Worm (Caenorhabditis elegans) whole organism, L1 larva: ENCODE results near the gene arf-1.

ENCODE experiments used
- C04F5.9 ChIP-seq: sonication (generic microtip); optimal IDR thresholded peaks from 2 replicates; lab custom pipeline; 2016; ENCODE audit warnings: missing genetic modification characterization, missing compliant biosample characterization
- C16A3.4 ChIP-seq: fragments of 150-350 bp; optimal IDR thresholded peaks from 2 replicates; lab custom pipeline; 2014; ENCODE audit warnings: missing biosample characterization, missing genetic modification characterization
- C34B4.2 ChIP-seq: sonication (generic microtip); optimal IDR thresholded peaks from 2 replicates; lab custom pipeline; 2017; ENCODE audit warnings: mild to moderate bottlenecking, missing genetic modification characterization, missing compliant biosample characterization
- Y116A8C.19 ChIP-seq: sonication (generic microtip); optimal IDR thresholded peaks from 2 replicates; lab custom pipeline; 2016; ENCODE audit warnings: missing compliant biosample characterization, missing genetic modification characterization, borderline replicate concordance
- aha-1 ChIP-seq: fragments of 150-350 bp; optimal IDR thresholded peaks from 2 replicates; lab custom pipeline; 2014; ENCODE audit warnings: missing biosample characterization, missing genetic modification characterization
- alr-1 ChIP-seq: fragments of 200-800 bp; sonication (Bioruptor generic); optimal IDR thresholded peaks from 2 replicates; lab custom pipeline; 2018; ENCODE audit warnings: borderline replicate concordance, mild to moderate bottlenecking, missing genetic modification characterization, missing compliant biosample characterization
- blmp-1 ChIP-seq: fragments of 150-350 bp; optimal IDR thresholded peaks from 2 replicates; lab custom pipeline; 2014; ENCODE audit warnings: missing biosample characterization, missing genetic modification characterization
- ceh-63 ChIP-seq: fragments of 200-800 bp; sonication (Bioruptor generic); optimal IDR thresholded peaks from 2 replicates; lab custom pipeline; 2018; ENCODE audit warnings: mild to moderate bottlenecking, missing genetic modification characterization, missing compliant biosample characterization
- ceh-8 ChIP-seq: fragments of 200-800 bp; sonication (Bioruptor generic); optimal IDR thresholded peaks from 2 replicates; lab custom pipeline; 2018; ENCODE audit warnings: mild to moderate bottlenecking, missing genetic modification characterization, moderate library complexity, missing compliant biosample characterization
- ceh-88 ChIP-seq: fragments of 200-800 bp; sonication (Bioruptor generic); IDR thresholded peaks from 2 replicates; pipeline ENCODE4 v1.3.6; 2022; ENCODE audit warnings: missing genetic modification characterization, missing compliant biosample characterization
- ceh-90 ChIP-seq: sonication (generic microtip); optimal IDR thresholded peaks from 2 replicates; lab custom pipeline; 2016; ENCODE audit warnings: missing genetic modification characterization, missing compliant biosample characterization
- ces-1 ChIP-seq: fragments of 150-350 bp; optimal IDR thresholded peaks from 2 replicates; lab custom pipeline; 2014; ENCODE audit warnings: missing biosample characterization, missing genetic modification reagents, missing genetic modification characterization
- dpl-1 ChIP-seq, 3 experiments: fragments of 150-350 bp in 2 of 3; sonication (generic microtip) in 1 of 3; optimal IDR thresholded peaks; 2 replicates each; lab custom pipeline; 2014 to 2017; ENCODE audit warnings: missing biosample characterization in 3 of 3, missing genetic modification characterization in 3 of 3, missing genetic modification reagents in 3 of 3
- dsc-1 ChIP-seq: sonication (generic microtip); optimal IDR thresholded peaks from 2 replicates; lab custom pipeline; 2016; ENCODE audit warnings: mild to moderate bottlenecking, missing genetic modification characterization, missing compliant biosample characterization
- efl-3 ChIP-seq: fragments of 200-800 bp; sonication (Bioruptor generic); optimal IDR thresholded peaks from 2 replicates; lab custom pipeline; 2018; ENCODE audit warnings: mild to moderate bottlenecking, missing genetic modification characterization, missing compliant biosample characterization
- egl-27 ChIP-seq, 2 experiments: fragments of 150-350 bp in 1 of 2; sonication (generic microtip); optimal IDR thresholded peaks; 3 replicates each; lab custom pipeline; 2017 to 2018; ENCODE audit warnings: missing biosample characterization in 2 of 2, missing genetic modification characterization in 2 of 2, missing genetic modification reagents in 2 of 2
- elt-2 ChIP-seq: sonication (generic microtip); optimal IDR thresholded peaks from 2 replicates; lab custom pipeline; 2016; ENCODE audit warnings: missing genetic modification characterization, mild to moderate bottlenecking, inconsistent platforms, missing compliant biosample characterization, missing genetic modification reagents
- ets-5 ChIP-seq: fragments of 200-800 bp; sonication (Bioruptor generic); IDR thresholded peaks from 2 replicates; pipeline ENCODE4 v1.3.6; 2022; ENCODE audit warnings: missing genetic modification characterization, missing compliant biosample characterization
- fkh-10 ChIP-seq: sonication (generic microtip); optimal IDR thresholded peaks from 2 replicates; lab custom pipeline; 2017; ENCODE audit warnings: missing biosample characterization, missing genetic modification reagents, missing genetic modification characterization
- fkh-4 ChIP-seq: sonication (generic microtip); optimal IDR thresholded peaks from 2 replicates; lab custom pipeline; 2016; ENCODE audit warnings: missing compliant biosample characterization, missing genetic modification characterization, borderline replicate concordance
- fos-1 ChIP-seq: fragments of 150-350 bp; optimal IDR thresholded peaks from 2 replicates; lab custom pipeline; 2014; ENCODE audit warnings: missing biosample characterization, missing genetic modification characterization
- grh-1 ChIP-seq: fragments of 200-800 bp; sonication (Bioruptor generic); IDR thresholded peaks from 2 replicates; pipeline ENCODE4 v1.3.6; 2022; ENCODE audit warnings: missing genetic modification reagents, missing genetic modification characterization, missing compliant biosample characterization
- hlh-4 ChIP-seq: sonication (generic microtip); optimal IDR thresholded peaks from 2 replicates; lab custom pipeline; 2016; ENCODE audit warnings: mild to moderate bottlenecking, missing genetic modification characterization, missing compliant biosample characterization
- irx-1 ChIP-seq: sonication (generic microtip); optimal IDR thresholded peaks from 2 replicates; lab custom pipeline; 2016; ENCODE audit warnings: missing genetic modification characterization, missing compliant biosample characterization
- isw-1 ChIP-seq: fragments of 200-800 bp; sonication (Bioruptor generic); IDR thresholded peaks from 2 replicates; pipeline ENCODE4 v1.3.6; 2022; ENCODE audit warnings: missing genetic modification characterization, missing compliant biosample characterization
- lin-14 ChIP-seq: fragments of 200-800 bp; sonication (Bioruptor generic); optimal IDR thresholded peaks from 2 replicates; lab custom pipeline; 2018; ENCODE audit warnings: mild to moderate bottlenecking, missing genetic modification characterization, moderate library complexity, missing compliant biosample characterization
- lin-15B ChIP-seq: fragments of 150-350 bp; sonication (generic microtip); optimal IDR thresholded peaks from 3 replicates; lab custom pipeline; 2014; ENCODE audit warnings: missing biosample characterization, missing genetic modification characterization
- lin-35 ChIP-seq, 2 experiments: fragments of 150-350 bp; optimal IDR thresholded peaks; 2 replicates each; lab custom pipeline; 2014; ENCODE audit warnings: missing biosample characterization in 2 of 2, missing genetic modification characterization in 2 of 2, missing genetic modification reagents in 2 of 2
- mab-9 ChIP-seq: fragments of 200-800 bp; sonication (Bioruptor generic); IDR thresholded peaks from 2 replicates; pipeline ENCODE4 v1.3.6; 2022; ENCODE audit warnings: missing genetic modification reagents, missing genetic modification characterization, missing compliant biosample characterization
- nhr-19 ChIP-seq: fragments of 200-800 bp; sonication (Bioruptor generic); conservative IDR thresholded peaks from 2 replicates; pipeline ENCODE4 v1.3.6; 2022; ENCODE audit warnings: missing genetic modification characterization, missing compliant biosample characterization
- nhr-20 ChIP-seq: sonication (generic microtip); optimal IDR thresholded peaks from 2 replicates; lab custom pipeline; 2016; ENCODE audit warnings: mild to moderate bottlenecking, missing genetic modification characterization, missing compliant biosample characterization
- nhr-237 ChIP-seq: fragments of 150-350 bp; optimal IDR thresholded peaks from 2 replicates; lab custom pipeline; 2014; ENCODE audit warnings: missing biosample characterization, missing genetic modification characterization
- nhr-28 ChIP-seq: fragments of 150-350 bp; optimal IDR thresholded peaks from 2 replicates; lab custom pipeline; 2014; ENCODE audit warnings: missing biosample characterization, missing genetic modification characterization
- nhr-71 ChIP-seq: sonication (generic microtip); optimal IDR thresholded peaks from 2 replicates; lab custom pipeline; 2016; ENCODE audit warnings: mild to moderate bottlenecking, missing genetic modification characterization, moderate library complexity, missing compliant biosample characterization
- nhr-77 ChIP-seq: fragments of 150-350 bp; optimal IDR thresholded peaks from 2 replicates; lab custom pipeline; 2014; ENCODE audit warnings: missing biosample characterization, missing genetic modification characterization
- nhr-84 ChIP-seq: sonication (generic microtip); optimal IDR thresholded peaks from 2 replicates; lab custom pipeline; 2017; ENCODE audit warnings: missing biosample characterization, missing genetic modification characterization
- pax-3 ChIP-seq: fragments of 200-800 bp; sonication (Bioruptor generic); optimal IDR thresholded peaks from 2 replicates; lab custom pipeline; 2018; ENCODE audit warnings: mild to moderate bottlenecking, missing genetic modification characterization, moderate library complexity, missing compliant biosample characterization
- pqm-1 ChIP-seq: sonication (generic microtip); optimal IDR thresholded peaks from 3 replicates; lab custom pipeline; 2017; ENCODE audit warnings: missing biosample characterization, missing genetic modification characterization
- skn-1 ChIP-seq: fragments of 150-350 bp; optimal IDR thresholded peaks from 2 replicates; lab custom pipeline; 2014; ENCODE audit warnings: missing biosample characterization, missing genetic modification characterization
- snpc-4 ChIP-seq: fragments of 150-350 bp; optimal IDR thresholded peaks from 2 replicates; lab custom pipeline; 2014; ENCODE audit warnings: missing biosample characterization, missing genetic modification characterization
- snu-23 ChIP-seq: sonication (generic microtip); optimal IDR thresholded peaks from 2 replicates; lab custom pipeline; 2016; ENCODE audit warnings: missing genetic modification characterization, missing compliant biosample characterization
- sox-4 ChIP-seq: sonication (generic microtip); optimal IDR thresholded peaks from 2 replicates; lab custom pipeline; 2016; ENCODE audit warnings: missing genetic modification characterization, missing compliant biosample characterization
- sptf-1 ChIP-seq: fragments of 150-350 bp; optimal IDR thresholded peaks from 2 replicates; lab custom pipeline; 2014; ENCODE audit warnings: missing biosample characterization, missing genetic modification characterization
- sup-37 ChIP-seq: fragments of 200-800 bp; sonication (Bioruptor generic); optimal IDR thresholded peaks from 2 replicates; lab custom pipeline; 2018; ENCODE audit warnings: mild to moderate bottlenecking, missing genetic modification characterization, missing compliant biosample characterization
- swsn-7 ChIP-seq: sonication (generic microtip); optimal IDR thresholded peaks from 2 replicates; lab custom pipeline; 2016; ENCODE audit warnings: missing genetic modification characterization, missing compliant biosample characterization
- tbx-2 ChIP-seq: sonication (generic microtip); optimal IDR thresholded peaks from 2 replicates; lab custom pipeline; 2016; ENCODE audit warnings: missing genetic modification characterization, missing compliant biosample characterization
- tlp-1 ChIP-seq: fragments of 150-350 bp; optimal IDR thresholded peaks from 2 replicates; lab custom pipeline; 2014; ENCODE audit warnings: missing biosample characterization, missing genetic modification characterization
- unc-130 ChIP-seq: fragments of 150-350 bp; optimal IDR thresholded peaks from 2 replicates; lab custom pipeline; 2017; ENCODE audit warnings: missing biosample characterization, missing genetic modification characterization, inconsistent platforms
- vab-15 ChIP-seq: sonication (generic microtip); optimal IDR thresholded peaks from 2 replicates; lab custom pipeline; 2017; ENCODE audit warnings: missing genotype, mild to moderate bottlenecking, missing genetic modification characterization, missing compliant biosample characterization
- xbp-1 ChIP-seq: sonication (generic microtip); optimal IDR thresholded peaks from 2 replicates; lab custom pipeline; 2016; ENCODE audit warnings: missing genetic modification characterization, missing compliant biosample characterization
- zag-1 ChIP-seq: fragments of 150-350 bp; optimal IDR thresholded peaks from 2 replicates; lab custom pipeline; 2014; ENCODE audit warnings: missing biosample characterization, missing genetic modification characterization
- zip-4 ChIP-seq: fragments of 200-800 bp; sonication (Bioruptor generic); optimal IDR thresholded peaks from 2 replicates; lab custom pipeline; 2018; ENCODE audit warnings: mild to moderate bottlenecking, missing genetic modification characterization, moderate library complexity, missing compliant biosample characterization
- ztf-4 ChIP-seq: fragments of 150-350 bp; optimal IDR thresholded peaks from 2 replicates; lab custom pipeline; 2014; ENCODE audit warnings: missing biosample characterization, missing genetic modification characterization

arf-1 gene

DNA sequence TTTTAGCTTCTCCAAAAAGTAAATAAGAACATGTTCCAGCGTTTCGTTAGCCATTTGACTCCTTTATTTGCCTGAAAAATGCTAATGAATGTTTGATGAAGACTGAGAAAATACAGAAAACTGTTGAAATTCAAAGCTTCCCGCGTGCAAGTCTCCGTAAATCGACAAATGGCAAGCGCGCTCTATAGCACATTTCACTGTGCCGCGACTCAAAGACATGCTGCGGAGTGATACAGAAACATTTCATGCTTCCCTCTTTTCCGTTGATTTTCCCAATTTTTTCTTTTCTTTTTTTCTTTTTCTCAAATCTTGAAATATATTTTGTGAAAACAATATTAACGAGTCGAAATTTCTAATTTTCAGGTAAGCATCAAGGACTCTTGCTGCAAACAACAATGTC lies 35.8 kb upstream of the arf-1 start, which contains the start of the genes ska-3 and rps-12:
TSS of gene ska-3 (minus strand) at position 71 of the 400 bp plus-strand sequence.
TSS of gene rps-12 (plus strand) at position 364 of the 400 bp plus-strand sequence.
- TF ChIP-seq hlh-4, result no peak
- no peak for TF ChIP-seq ces-1 (GFP tag; lab: Kevin White, UChicago)
- peak; percentile 98 to 100 for TF ChIP-seq lin-35 (GFP tag; optimal IDR thresholded peaks at IDR 0.05; lab: Kevin White, UChicago)
- peak; percentile 98 for TF ChIP-seq ztf-4 (tag; lab: Kevin White, UChicago)
- peak; percentile 94 for TF ChIP-seq zip-4
- TF ChIP-seq isw-1, result peak; percentile 99
- TF ChIP-seq xbp-1 (tag; lab: Kevin White, UChicago), result peak; percentile 99
- peak; percentile 83 for TF ChIP-seq ceh-63 (GFP tag; lab: Kevin White, UChicago)
- peak; percentile 91 for TF ChIP-seq elt-2 (tag; lab: Kevin White, UChicago)
- peak; percentile 97 for TF ChIP-seq grh-1 (GFP tag; lab: Robert Waterston, UW)
- TF ChIP-seq egl-27 (tag; optimal IDR thresholded peaks at IDR 0.05; lab: Kevin White, UChicago), result peak; percentile 90 to 92
- TF ChIP-seq lin-15B, result peak; percentile 100
- TF ChIP-seq nhr-84 (tag; lab: Kevin White, UChicago), result no peak
- peak; percentile 98 for TF ChIP-seq fos-1 (tag; lab: Kevin White, UChicago)
- TF ChIP-seq nhr-20, result peak; percentile 99
- TF ChIP-seq snpc-4, result peak; percentile 93
- peak; percentile 100 for TF ChIP-seq C16A3.4
- TF ChIP-seq dsc-1 (tag; lab: Kevin White, UChicago), result peak; percentile 99
- TF ChIP-seq ceh-88 (GFP tag; lab: Robert Waterston, UW), result peak; percentile 95
- peak; percentile 96 for TF ChIP-seq irx-1
- peak; percentile 92 for TF ChIP-seq blmp-1 (tag; lab: Kevin White, UChicago)
- peak; percentile 100 for TF ChIP-seq unc-130 (tag; lab: Kevin White, UChicago)
- TF ChIP-seq pax-3 (tag; lab: Kevin White, UChicago), result peak; percentile 94
- peak; percentile 96 for TF ChIP-seq vab-15 (tag; lab: Kevin White, UChicago)
- peak; percentile 88 for TF ChIP-seq C34B4.2
- TF ChIP-seq zag-1, result peak; percentile 90
- TF ChIP-seq swsn-7 (tag; lab: Kevin White, UChicago), result peak; percentile 99
- peak; percentile 40 for TF ChIP-seq efl-3
- peak; percentile 97 to 99 (median 98) for TF ChIP-seq dpl-1 (GFP tag; optimal IDR thresholded peaks at IDR 0.05; lab: Kevin White, UChicago)
- peak; percentile 94 for TF ChIP-seq mab-9 (GFP tag; lab: Robert Waterston, UW)
- peak; percentile 98 for TF ChIP-seq skn-1 (tag; lab: Kevin White, UChicago)
- TF ChIP-seq sup-37 (GFP tag; lab: Kevin White, UChicago), result peak; percentile 93
- TF ChIP-seq aha-1 (tag; lab: Kevin White, UChicago), result peak; percentile 91
- TF ChIP-seq pqm-1 (tag; lab: Kevin White, UChicago), result no peak
- peak; percentile 97 for TF ChIP-seq ceh-8 (GFP tag; lab: Kevin White, UChicago)
- TF ChIP-seq lin-14, result peak; percentile 98
- TF ChIP-seq nhr-19, result peak; percentile 99
- peak; percentile 89 for TF ChIP-seq sox-4
- TF ChIP-seq nhr-28, result peak; percentile 19
- TF ChIP-seq fkh-4, result peak; percentile 92
- TF ChIP-seq nhr-237 (tag; lab: Kevin White, UChicago), result peak; percentile 98
- peak; percentile 99 for TF ChIP-seq fkh-10 (GFP tag; lab: Kevin White, UChicago)
- TF ChIP-seq C04F5.9 (tag; lab: Kevin White, UChicago), result peak; percentile 96
- TF ChIP-seq snu-23 (GFP tag; lab: Kevin White, UChicago), result peak; percentile 99
- no peak for TF ChIP-seq tlp-1 (tag; lab: Kevin White, UChicago)
- peak; percentile 69 for TF ChIP-seq ceh-90 (tag; lab: Kevin White, UChicago)
- TF ChIP-seq Y116A8C.19 (tag; lab: Kevin White, UChicago), result peak; percentile 14
- TF ChIP-seq nhr-77 (tag; lab: Kevin White, UChicago), result peak; percentile 99
- peak; percentile 99 for TF ChIP-seq nhr-71 (tag; lab: Kevin White, UChicago)
- no peak for TF ChIP-seq ets-5 (GFP tag; lab: Robert Waterston, UW)
- peak; percentile 99 for TF ChIP-seq tbx-2 (tag; lab: Kevin White, UChicago)
- no peak for TF ChIP-seq sptf-1 (tag; lab: Kevin White, UChicago)
- no peak for TF ChIP-seq alr-1 (tag; lab: Kevin White, UChicago)
